Fruit fly (Drosophila melanogaster): Measurements from ENCODE around the gene CG7131.

Gene CG7131

dm6 chr3R:18298900-18299321 is 10.3 kb upstream of the CG7131 start, which contains the start of gene Dlc90F (continued):
- TF ChIP-seq vnd (GFP tag; IDR thresholded peaks at IDR 0.05; ENCODE audit: partially characterized antibody) (0 out of 3 replicates have a peak, but pooled peaks have one; percentile 42), Six4 (GFP tag; optimal IDR thresholded peaks at IDR 0.05) (peak; percentile 38), sd (tag; optimal IDR thresholded peaks at IDR 0.05) (peak; percentile 22), knrl (GFP tag; IDR thresholded peaks at IDR 0.05; ENCODE audit: partially characterized antibody) (peak; percentile 74), CG17361 (GFP tag; IDR thresholded peaks at IDR 0.05) (peak; percentile 84), zen2 (GFP tag; IDR thresholded peaks at IDR 0.05; ENCODE audit: partially characterized antibody) (no peak), Rfx (GFP tag; IDR thresholded peaks at IDR 0.05) (peak; percentile 86), Dip2 (GFP tag; IDR thresholded peaks at IDR 0.05) (no peak), fd64A (GFP tag; optimal IDR thresholded peaks at IDR 0.05) (no peak), CG15696 (tag; optimal IDR thresholded peaks at IDR 0.05) (peak; percentile 62), CG13424 (tag; optimal IDR thresholded peaks at IDR 0.05) (peak; percentile 83), bigmax (GFP tag; optimal IDR thresholded peaks at IDR 0.05) (peak; percentile 27), run (tag; optimal IDR thresholded peaks at IDR 0.05) (no peak), zfh1 (GFP tag; IDR thresholded peaks at IDR 0.05) (peak; percentile 85), CG6689 (GFP tag; IDR thresholded peaks at IDR 0.05) (peak; percentile 75), usp (GFP tag; optimal IDR thresholded peaks at IDR 0.05) (no peak), disco-r (GFP tag; optimal IDR thresholded peaks at IDR 0.05) (peak; percentile 49), CG6765 (GFP tag; optimal IDR thresholded peaks at IDR 0.05) (no peak), CG12942 (GFP tag; optimal IDR thresholded peaks at IDR 0.05) (peak; percentile 69), ind (GFP tag; optimal IDR thresholded peaks at IDR 0.05) (peak; percentile 82), CG18011 (GFP tag; optimal IDR thresholded peaks at IDR 0.05) (peak; percentile 22), Nf-YA (GFP tag; IDR thresholded peaks at IDR 0.05) (no peak), CkIIα-i1 (GFP tag; IDR thresholded peaks at IDR 0.05) (no peak), CG9609 (GFP tag; optimal IDR thresholded peaks at IDR 0.05) (peak; percentile 87), CG31441 (GFP tag; IDR thresholded peaks at IDR 0.05) (peak; percentile 75), ham (GFP tag; IDR thresholded peaks at IDR 0.05) (no peak), CG16815 (GFP tag; optimal IDR thresholded peaks at IDR 0.05) (peak; percentile 64), BEAF-32 (GFP tag; optimal IDR thresholded peaks at IDR 0.05) (peak; percentile 85), H2.0 (GFP tag; IDR thresholded peaks at IDR 0.05) (peak; percentile 79), z (GFP tag; IDR thresholded peaks at IDR 0.05) (no peak), CG18619 (GFP tag; optimal IDR thresholded peaks at IDR 0.05) (peak; percentile 78), CG12219 (GFP tag; optimal IDR thresholded peaks at IDR 0.05) (no peak), jumu (GFP tag; optimal IDR thresholded peaks at IDR 0.05) (peak; percentile 78), Sox102F (GFP tag; optimal IDR thresholded peaks at IDR 0.05) (peak; percentile 74), HmgD (GFP tag; optimal IDR thresholded peaks at IDR 0.05) (peak; percentile 33), Sry-β (GFP tag; optimal IDR thresholded peaks at IDR 0.05) (no peak), HLHmδ (GFP tag; optimal IDR thresholded peaks at IDR 0.05) (no peak), CG1233 (GFP tag; optimal IDR thresholded peaks at IDR 0.05) (peak; percentile 34), CG2678 (tag; optimal IDR thresholded peaks at IDR 0.05) (peak; percentile 76), CG4617 (GFP tag; optimal IDR thresholded peaks at IDR 0.05; ENCODE audit: borderline replicate concordance) (peak; percentile 20), Pdp1 (GFP tag; optimal IDR thresholded peaks at IDR 0.05) (peak; percentile 78 to 81), nerfin-1 (tag; optimal IDR thresholded peaks at IDR 0.05) (no peak), CG4854 (GFP tag; optimal IDR thresholded peaks at IDR 0.05) (peak; percentile 39), CG7556 (GFP tag; optimal IDR thresholded peaks at IDR 0.05) (peak; percentile 54), tap (tag; optimal IDR thresholded peaks at IDR 0.05) (no peak), B-H2 (GFP tag; optimal IDR thresholded peaks at IDR 0.05) (peak; percentile 67), Kr (GFP tag; optimal IDR thresholded peaks at IDR 0.05) (no peak), pita (GFP tag; optimal IDR thresholded peaks at IDR 0.05) (no peak), CG8765 (GFP tag; IDR thresholded peaks at IDR 0.05) (no peak), dimm (GFP tag; IDR thresholded peaks at IDR 0.05) (peak; percentile 72), CG17186 (GFP tag; optimal IDR thresholded peaks at IDR 0.05) (peak; percentile 57)

All from whole organism, embryonic.